Worm (Caenorhabditis elegans): ENCODE data around the gene gcc-1.

Gene gcc-1

DNA sequence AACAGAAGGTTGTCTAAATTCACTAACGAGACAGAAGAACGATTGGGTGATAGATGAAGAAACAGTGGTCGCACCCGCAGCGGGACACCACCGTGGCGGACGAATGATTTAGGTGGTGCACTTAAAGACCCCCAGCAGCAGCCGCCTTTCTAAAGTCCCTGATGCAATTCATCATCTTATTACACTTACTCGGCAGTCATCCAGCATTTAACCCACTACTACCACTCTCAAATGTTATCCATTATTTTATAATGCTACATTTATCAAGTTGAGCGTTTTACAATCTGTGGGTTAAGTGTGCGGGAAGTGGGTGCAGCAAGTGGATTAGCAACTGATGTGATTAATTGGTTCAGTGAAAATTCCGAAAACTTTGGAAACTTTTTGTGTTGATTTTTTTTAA, 30.5 kb downstream of the gcc-1 start:
- TF ChIP-seq hif-1 (tag; optimal IDR thresholded peaks at IDR 0.05) (no peak), unc-62 (GFP tag; optimal IDR thresholded peaks at IDR 0.05 in 1 of 2) (peak in 1 of 2 experiments; percentile 9), unc-62 (tag; optimal IDR thresholded peaks at IDR 0.05) (no peak)

DNA sequence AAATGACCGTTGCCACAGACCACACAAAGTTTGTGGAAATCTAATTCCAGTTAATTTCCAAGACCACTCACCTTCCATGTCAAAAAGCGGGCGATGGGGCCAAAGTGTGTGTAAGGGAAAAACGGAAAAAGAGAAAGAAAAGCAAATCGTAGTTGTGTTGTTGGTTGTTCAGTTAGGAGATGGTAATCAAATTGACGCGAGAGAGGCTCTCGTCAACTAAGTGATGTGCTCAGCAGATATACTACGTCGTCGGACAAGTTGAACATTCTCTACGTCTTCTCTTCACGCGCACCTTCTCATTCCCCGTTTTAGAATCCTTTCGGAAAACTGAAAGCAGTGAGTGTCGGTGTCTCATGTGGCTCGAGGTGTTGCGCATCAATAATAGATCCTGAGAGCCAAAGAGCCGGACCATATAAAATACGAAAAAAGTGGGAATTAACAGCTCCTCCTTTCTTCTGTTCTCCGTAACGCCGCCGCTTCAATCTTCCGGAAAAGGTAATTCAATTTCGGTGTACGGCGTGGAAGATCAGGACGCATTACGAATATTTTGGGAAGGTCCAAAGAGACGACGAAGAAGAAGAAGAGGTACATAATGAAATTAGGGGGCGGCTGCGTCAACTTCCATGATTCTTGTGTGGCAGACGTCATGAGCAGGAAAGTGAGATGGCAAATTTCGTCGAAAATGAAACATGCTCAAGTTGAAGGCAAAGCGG, 31.8 kb downstream of the gcc-1 start:
- TF ChIP-seq ceh-44 (GFP tag; IDR thresholded peaks at IDR 0.05) (no peak), ces-1 (GFP tag; optimal IDR thresholded peaks at IDR 0.05) (peak; percentile 46), ctbp-1 (GFP tag; IDR thresholded peaks at IDR 0.05) (0 out of 2 replicates have a peak, but pooled peaks have one; percentile 11), unc-62 (GFP tag; optimal IDR thresholded peaks at IDR 0.05 in 1 of 2) (peak in 1 of 2 experiments; percentile 30), unc-62 (tag; optimal IDR thresholded peaks at IDR 0.05) (no peak), aly-2 (tag; optimal IDR thresholded peaks at IDR 0.05) (no peak)

DNA sequence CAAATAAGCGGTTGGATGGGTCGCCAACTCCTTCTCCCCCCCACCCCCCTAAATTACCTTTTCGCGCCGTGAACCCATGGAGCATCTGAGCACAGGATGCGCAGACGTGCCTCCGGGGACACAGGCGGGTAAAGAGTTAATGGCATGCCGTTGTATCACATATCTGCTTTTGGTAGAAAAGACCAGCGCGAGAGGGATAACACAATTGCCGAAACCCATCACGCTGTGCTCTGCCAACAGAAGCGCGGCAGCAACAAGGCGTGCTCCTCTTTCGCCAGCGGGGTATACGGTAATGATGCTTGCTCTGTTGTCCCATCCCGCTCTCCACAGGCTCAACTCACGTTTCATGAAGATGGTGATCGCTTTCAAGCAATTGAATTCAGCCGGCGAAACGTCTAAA, 37.6 kb downstream of the gcc-1 start:
- TF ChIP-seq mep-1 (tag; optimal IDR thresholded peaks at IDR 0.05) (no peak), aha-1 (tag) (peak; percentile 69), dmd-6 (GFP tag; IDR thresholded peaks at IDR 0.05) (no peak), ztf-11 (tag; optimal IDR thresholded peaks at IDR 0.05) (no peak), mdt-29 (GFP tag; IDR thresholded peaks at IDR 0.05) (no peak), lin-15B (tag; optimal IDR thresholded peaks at IDR 0.05) (no peak)

DNA sequence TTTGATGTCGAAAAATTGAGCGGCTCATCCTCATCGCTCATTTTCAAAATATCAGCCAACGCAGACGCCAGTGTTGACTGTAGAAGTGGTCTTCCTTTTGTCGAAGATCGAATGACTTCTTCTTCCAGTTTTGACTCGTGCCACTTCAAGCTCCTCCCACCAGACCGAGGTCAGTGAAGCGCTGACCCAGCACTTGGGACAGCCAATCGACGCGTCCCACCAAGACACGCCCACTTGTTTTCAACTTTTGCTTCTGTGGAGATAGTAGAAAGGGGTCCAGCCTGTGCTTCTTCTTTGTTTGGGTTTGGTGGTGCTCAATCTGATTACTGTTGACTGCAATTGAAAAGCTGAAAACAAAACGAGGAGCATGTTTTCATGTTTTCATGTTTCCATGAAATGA, 39.5 kb downstream of the gcc-1 start, which contains the start of gene fax-1:
Gene fax-1, minus strand, starts transcription at position 101 of the 400 bp plus-strand sequence.
- TF ChIP-seq mdl-1 (tag; optimal IDR thresholded peaks at IDR 0.05), result no peak
- no peak for TF ChIP-seq Y5F2A.4 (GFP tag; optimal IDR thresholded peaks at IDR 0.05)
- TF ChIP-seq spr-3 (GFP tag; optimal IDR thresholded peaks at IDR 0.05), result no peak
- TF ChIP-seq skn-1 (tag; optimal IDR thresholded peaks at IDR 0.05), result no peak
- no peak for TF ChIP-seq daf-12 (tag; optimal IDR thresholded peaks at IDR 0.05)
- no peak for TF ChIP-seq nhr-76 (tag; optimal IDR thresholded peaks at IDR 0.05)
- no peak for TF ChIP-seq madf-5 (GFP tag; IDR thresholded peaks at IDR 0.05)
- no peak for TF ChIP-seq rbr-2 (tag; optimal IDR thresholded peaks at IDR 0.05)
- no peak for TF ChIP-seq ceh-28 (tag; optimal IDR thresholded peaks at IDR 0.05)

DNA sequence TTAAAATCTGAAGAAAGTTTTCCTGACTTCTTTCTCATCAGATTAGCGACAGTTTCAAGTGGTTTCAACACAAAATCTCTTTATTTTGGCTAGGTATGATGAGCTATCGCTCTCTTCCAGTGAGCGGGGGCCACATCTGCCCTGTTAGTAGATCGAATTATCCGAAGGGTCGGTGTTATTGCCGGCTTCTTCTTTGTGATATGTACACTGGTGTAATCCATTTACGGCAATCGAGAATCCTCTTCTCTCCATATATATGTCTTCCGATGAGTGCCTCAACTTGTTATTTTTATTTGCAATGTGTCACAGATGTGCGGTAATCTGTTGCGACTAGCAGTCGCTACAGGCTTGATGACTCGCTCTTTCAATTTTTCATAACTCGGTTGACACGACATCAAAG, 42.6 kb downstream of the gcc-1 start:
- TF ChIP-seq ZK546.5 (tag; optimal IDR thresholded peaks at IDR 0.05) (no peak), lin-39 (tag; optimal IDR thresholded peaks at IDR 0.05) (no peak), zag-1 (tag; optimal IDR thresholded peaks at IDR 0.05) (no peak), nhr-11 (tag; optimal IDR thresholded peaks at IDR 0.05) (no peak), spr-1 (tag; optimal IDR thresholded peaks at IDR 0.05) (no peak), ceh-20 (GFP tag; IDR thresholded peaks at IDR 0.05) (no peak), nhr-6 (tag; optimal IDR thresholded peaks at IDR 0.05) (no peak), dpl-1 (GFP tag; optimal IDR thresholded peaks at IDR 0.05) (no peak), Y75B8A.6 (GFP tag; IDR thresholded peaks at IDR 0.05) (no peak), ceh-44 (GFP tag; IDR thresholded peaks at IDR 0.05) (no peak), Y48G9A.11 (GFP tag; IDR thresholded peaks at IDR 0.05) (no peak), aly-2 (tag; optimal IDR thresholded peaks at IDR 0.05) (no peak), aha-1 (tag) (no peak), lsy-2 (tag; optimal IDR thresholded peaks at IDR 0.05) (no peak), hif-1 (tag; optimal IDR thresholded peaks at IDR 0.05) (no peak)

DNA sequence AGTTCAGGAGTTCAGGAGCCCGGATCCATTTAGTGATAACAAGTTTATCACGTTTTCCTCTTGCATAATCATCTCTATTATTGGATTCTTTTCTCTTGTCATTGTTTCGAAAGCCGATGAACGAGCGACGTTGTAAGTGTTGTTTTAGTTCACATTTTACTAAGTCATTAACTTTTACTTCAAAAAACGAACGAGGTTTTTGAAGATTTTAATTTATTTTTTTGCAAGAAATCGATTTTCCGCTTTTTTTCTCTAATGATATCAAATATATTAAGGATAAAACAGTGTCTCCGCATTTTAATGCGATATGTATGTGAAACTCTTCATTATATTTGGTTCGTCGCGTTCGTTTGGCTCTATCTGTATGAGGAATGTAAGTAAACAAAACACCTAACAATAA, 45.0 kb downstream of the gcc-1 start, which contains the start of gene F28B4.1:
Gene F28B4.1, plus strand, starts transcription at position 301 of the 400 bp plus-strand sequence.
- TF ChIP-seq unc-62 (GFP tag; optimal IDR thresholded peaks at IDR 0.05 in 1 of 2), result peak in 1 of 2 experiments; percentile 62
- no peak for TF ChIP-seq unc-62 (tag; optimal IDR thresholded peaks at IDR 0.05)
- TF ChIP-seq madf-9 (GFP tag; conservative IDR thresholded peaks at IDR 0.05), result no peak

All from whole organism, L4 larva.